Worm (Caenorhabditis elegans): ENCODE measurements around the gene rgs-5.

DNA sequence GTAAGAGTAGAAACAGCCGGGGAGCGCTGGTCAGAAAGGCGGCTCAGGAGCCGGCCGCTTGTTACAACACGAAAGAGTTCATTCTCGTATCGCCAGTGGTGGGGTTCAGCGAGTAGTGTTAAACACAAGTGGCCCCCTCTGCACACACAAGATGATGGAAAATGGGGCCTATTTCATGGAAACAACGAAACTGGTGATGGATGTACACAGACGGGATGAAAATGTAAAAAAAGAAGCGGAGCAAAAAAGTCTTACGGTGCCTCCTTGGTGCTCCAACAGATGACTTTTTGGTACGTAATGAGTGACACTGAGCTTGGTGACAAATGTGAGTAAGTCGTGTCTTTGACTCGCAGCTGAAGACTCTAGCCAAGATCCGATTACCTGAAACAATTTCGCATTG lies 9.7 kb downstream of the rgs-5 start:
- TF ChIP-seq fos-1 (tag; optimal IDR thresholded peaks at IDR 0.05) = no peak
- no peak for TF ChIP-seq nhr-23 (tag; optimal IDR thresholded peaks at IDR 0.05)
- TF ChIP-seq nhr-25 (tag; optimal IDR thresholded peaks at IDR 0.05) = no peak
- TF ChIP-seq dmd-4 (tag; optimal IDR thresholded peaks at IDR 0.05) = no peak
- TF ChIP-seq elt-1 (tag; optimal IDR thresholded peaks at IDR 0.05) = no peak
- no peak for TF ChIP-seq egl-27 (tag; optimal IDR thresholded peaks at IDR 0.05)
- no peak for TF ChIP-seq mbf-1 (tag; optimal IDR thresholded peaks at IDR 0.05)

Data from whole organism, L2 larva.